Worm (Caenorhabditis elegans) whole organism, L1 larva: Measurements from ENCODE around the gene F55G11.10.

Experiments
- aly-2 ChIP-seq: fragments of 150-350 bp; optimal IDR thresholded peaks from 2 replicates; lab custom pipeline; 2014; ENCODE audit warnings: missing biosample characterization, missing genetic modification characterization
- blmp-1 ChIP-seq: fragments of 150-350 bp; optimal IDR thresholded peaks from 2 replicates; lab custom pipeline; 2014; ENCODE audit warnings: missing biosample characterization, missing genetic modification characterization
- ces-1 ChIP-seq: fragments of 150-350 bp; optimal IDR thresholded peaks from 2 replicates; lab custom pipeline; 2014; ENCODE audit warnings: missing biosample characterization, missing genetic modification reagents, missing genetic modification characterization
- dsc-1 ChIP-seq: sonication (generic microtip); optimal IDR thresholded peaks from 2 replicates; lab custom pipeline; 2016; ENCODE audit warnings: mild to moderate bottlenecking, missing genetic modification characterization, missing compliant biosample characterization
- efl-3 ChIP-seq: fragments of 200-800 bp; sonication (Bioruptor generic); optimal IDR thresholded peaks from 2 replicates; lab custom pipeline; 2018; ENCODE audit warnings: mild to moderate bottlenecking, missing genetic modification characterization, missing compliant biosample characterization
- egl-13 ChIP-seq: sonication (generic microtip); optimal IDR thresholded peaks from 2 replicates; lab custom pipeline; 2016; ENCODE audit warnings: missing genotype, missing genetic modification reagents, missing genetic modification characterization, missing compliant biosample characterization
- elt-2 ChIP-seq: sonication (generic microtip); optimal IDR thresholded peaks from 2 replicates; lab custom pipeline; 2016; ENCODE audit warnings: missing genetic modification characterization, mild to moderate bottlenecking, inconsistent platforms, missing compliant biosample characterization, missing genetic modification reagents
- elt-3 ChIP-seq, 6 experiments: fragments of 150-350 bp in 1 of 6; sonication (generic microtip); optimal IDR thresholded peaks; 2 replicates each; lab custom pipeline; 2017 to 2018; ENCODE audit warnings: missing biosample characterization in 6 of 6, missing genetic modification characterization in 6 of 6, inconsistent platforms in 1 of 6
- ets-5 ChIP-seq: fragments of 200-800 bp; sonication (Bioruptor generic); IDR thresholded peaks from 2 replicates; pipeline ENCODE4 v1.3.6; 2022; ENCODE audit warnings: missing genetic modification characterization, missing compliant biosample characterization
- fos-1 ChIP-seq: fragments of 150-350 bp; optimal IDR thresholded peaks from 2 replicates; lab custom pipeline; 2014; ENCODE audit warnings: missing biosample characterization, missing genetic modification characterization
- grh-1 ChIP-seq: fragments of 200-800 bp; sonication (Bioruptor generic); IDR thresholded peaks from 2 replicates; pipeline ENCODE4 v1.3.6; 2022; ENCODE audit warnings: missing genetic modification reagents, missing genetic modification characterization, missing compliant biosample characterization
- irx-1 ChIP-seq: sonication (generic microtip); optimal IDR thresholded peaks from 2 replicates; lab custom pipeline; 2016; ENCODE audit warnings: missing genetic modification characterization, missing compliant biosample characterization
- lin-14 ChIP-seq: fragments of 200-800 bp; sonication (Bioruptor generic); optimal IDR thresholded peaks from 2 replicates; lab custom pipeline; 2018; ENCODE audit warnings: mild to moderate bottlenecking, missing genetic modification characterization, moderate library complexity, missing compliant biosample characterization
- lin-15B ChIP-seq: fragments of 150-350 bp; sonication (generic microtip); optimal IDR thresholded peaks from 3 replicates; lab custom pipeline; 2014; ENCODE audit warnings: missing biosample characterization, missing genetic modification characterization
- lin-35 ChIP-seq, 2 experiments: fragments of 150-350 bp; optimal IDR thresholded peaks; 2 replicates each; lab custom pipeline; 2014; ENCODE audit warnings: missing biosample characterization in 2 of 2, missing genetic modification characterization in 2 of 2, missing genetic modification reagents in 2 of 2
- lin-39 ChIP-seq: fragments of 150-350 bp; optimal IDR thresholded peaks from 2 replicates; lab custom pipeline; 2014; ENCODE audit warnings: missing biosample characterization, missing genetic modification reagents, missing genetic modification characterization
- nhr-11 ChIP-seq: fragments of 150-350 bp; optimal IDR thresholded peaks from 2 replicates; lab custom pipeline; 2014; ENCODE audit warnings: missing biosample characterization, missing genetic modification characterization
- nhr-19 ChIP-seq: fragments of 200-800 bp; sonication (Bioruptor generic); conservative IDR thresholded peaks from 2 replicates; pipeline ENCODE4 v1.3.6; 2022; ENCODE audit warnings: missing genetic modification characterization, missing compliant biosample characterization
- nhr-20 ChIP-seq: sonication (generic microtip); optimal IDR thresholded peaks from 2 replicates; lab custom pipeline; 2016; ENCODE audit warnings: mild to moderate bottlenecking, missing genetic modification characterization, missing compliant biosample characterization
- nhr-28 ChIP-seq: fragments of 150-350 bp; optimal IDR thresholded peaks from 2 replicates; lab custom pipeline; 2014; ENCODE audit warnings: missing biosample characterization, missing genetic modification characterization
- nhr-71 ChIP-seq: sonication (generic microtip); optimal IDR thresholded peaks from 2 replicates; lab custom pipeline; 2016; ENCODE audit warnings: mild to moderate bottlenecking, missing genetic modification characterization, moderate library complexity, missing compliant biosample characterization
- nhr-85 ChIP-seq: sonication (generic microtip); peaks from one replicate; lab custom pipeline; 2016; ENCODE audit warnings: missing genetic modification characterization, inconsistent platforms, missing compliant biosample characterization
- nhr-90 ChIP-seq: sonication (generic microtip); optimal IDR thresholded peaks from 2 replicates; lab custom pipeline; 2016; ENCODE audit warnings: mild to moderate bottlenecking, missing genetic modification characterization, missing compliant biosample characterization; ENCODE audit not compliant: poor library complexity
- pag-3 ChIP-seq: sonication (generic microtip); optimal IDR thresholded peaks from 2 replicates; lab custom pipeline; 2017; ENCODE audit warnings: missing genetic modification characterization, mild to moderate bottlenecking, missing compliant biosample characterization, antibody characterized with exemption, borderline replicate concordance; ENCODE audit not compliant: insufficient read depth
- pax-3 ChIP-seq: fragments of 200-800 bp; sonication (Bioruptor generic); optimal IDR thresholded peaks from 2 replicates; lab custom pipeline; 2018; ENCODE audit warnings: mild to moderate bottlenecking, missing genetic modification characterization, moderate library complexity, missing compliant biosample characterization
- skn-1 ChIP-seq: fragments of 150-350 bp; optimal IDR thresholded peaks from 2 replicates; lab custom pipeline; 2014; ENCODE audit warnings: missing biosample characterization, missing genetic modification characterization
- snpc-4 ChIP-seq: fragments of 150-350 bp; optimal IDR thresholded peaks from 2 replicates; lab custom pipeline; 2014; ENCODE audit warnings: missing biosample characterization, missing genetic modification characterization
- snu-23 ChIP-seq: sonication (generic microtip); optimal IDR thresholded peaks from 2 replicates; lab custom pipeline; 2016; ENCODE audit warnings: missing genetic modification characterization, missing compliant biosample characterization
- sox-4 ChIP-seq: sonication (generic microtip); optimal IDR thresholded peaks from 2 replicates; lab custom pipeline; 2016; ENCODE audit warnings: missing genetic modification characterization, missing compliant biosample characterization
- swsn-7 ChIP-seq: sonication (generic microtip); optimal IDR thresholded peaks from 2 replicates; lab custom pipeline; 2016; ENCODE audit warnings: missing genetic modification characterization, missing compliant biosample characterization
- tlp-1 ChIP-seq: fragments of 150-350 bp; optimal IDR thresholded peaks from 2 replicates; lab custom pipeline; 2014; ENCODE audit warnings: missing biosample characterization, missing genetic modification characterization
- unc-62 ChIP-seq: fragments of 150-350 bp; optimal IDR thresholded peaks from 2 replicates; lab custom pipeline; 2014; ENCODE audit warnings: missing biosample characterization, missing genetic modification reagents, missing genetic modification characterization
- unc-86 ChIP-seq: sonication (generic microtip); optimal IDR thresholded peaks from 2 replicates; lab custom pipeline; 2016; ENCODE audit warnings: missing genetic modification characterization, missing compliant biosample characterization
- zag-1 ChIP-seq: fragments of 150-350 bp; optimal IDR thresholded peaks from 2 replicates; lab custom pipeline; 2014; ENCODE audit warnings: missing biosample characterization, missing genetic modification characterization
- ztf-11 ChIP-seq, 2 experiments: sonication (generic microtip); optimal IDR thresholded peaks; 2 replicates each; lab custom pipeline; 2016 to 2017; ENCODE audit warnings: missing genetic modification characterization in 2 of 2, missing biosample characterization in 1 of 2, missing compliant biosample characterization in 1 of 2

The F55G11.10 gene

ce11 chrIV:12994376-12994775 lies 45.8 kb downstream of the F55G11.10 start, which contains the start of gene K10D11.4:
K10D11.4 (minus strand) TSS chrIV:12994476.
- no peak for TF ChIP-seq nhr-28 (tag; lab: Kevin White, UChicago)

ce11 chrIV:12995886-12996285 lies 47.3 kb downstream of the F55G11.10 start, which contains the start of gene K10D11.7:
K10D11.7 (minus strand) TSS chrIV:12995986.
- TF ChIP-seq unc-86 (tag; lab: Kevin White, UChicago) = no peak

- TF ChIP-seq tlp-1 = no peak
- peak; percentile 85 for TF ChIP-seq nhr-85 (tag; lab: Kevin White, UChicago)
- no peak for TF ChIP-seq ztf-11 (tag; optimal IDR thresholded peaks at IDR 0.05; lab: Kevin White, UChicago)
- no peak for TF ChIP-seq pax-3
- peak; percentile 29 for TF ChIP-seq lin-14 (GFP tag; lab: Kevin White, UChicago)
- TF ChIP-seq efl-3 = no peak
- TF ChIP-seq nhr-19 (GFP tag; lab: Robert Waterston, UW) = no peak
- TF ChIP-seq unc-86 (tag; lab: Kevin White, UChicago) = no peak
- no peak for TF ChIP-seq egl-13 (tag; lab: Kevin White, UChicago)
- no peak for TF ChIP-seq unc-62 (GFP tag; lab: Kevin White, UChicago)
- peak; percentile 56 for TF ChIP-seq nhr-71 (tag; lab: Kevin White, UChicago)
- TF ChIP-seq snu-23 = peak; percentile 42
- TF ChIP-seq sox-4 (tag; lab: Kevin White, UChicago) = no peak
- peak; percentile 77 for TF ChIP-seq blmp-1
- no peak for TF ChIP-seq nhr-90 (tag; lab: Kevin White, UChicago)
- TF ChIP-seq lin-35 (GFP tag; optimal IDR thresholded peaks at IDR 0.05; lab: Kevin White, UChicago) = peak in 1 of 2 experiments; percentile 13
- TF ChIP-seq irx-1 (tag; lab: Kevin White, UChicago) = no peak
- no peak for TF ChIP-seq zag-1 (tag; lab: Kevin White, UChicago)
- TF ChIP-seq pag-3 (tag; lab: Kevin White, UChicago) = no peak
- TF ChIP-seq nhr-20 = peak; percentile 16
- TF ChIP-seq aly-2 (tag; lab: Kevin White, UChicago) = no peak
- TF ChIP-seq ces-1 (GFP tag; lab: Kevin White, UChicago) = no peak
- no peak for TF ChIP-seq swsn-7
- peak; percentile 55 for TF ChIP-seq grh-1 (GFP tag; lab: Robert Waterston, UW)
- TF ChIP-seq fos-1 (tag; lab: Kevin White, UChicago) = no peak
- no peak for TF ChIP-seq nhr-11
- no peak for TF ChIP-seq dsc-1 (tag; lab: Kevin White, UChicago)
- no peak for TF ChIP-seq elt-2 (tag; lab: Kevin White, UChicago)
- TF ChIP-seq lin-15B = no peak
- TF ChIP-seq ets-5 (GFP tag; lab: Robert Waterston, UW) = no peak
- TF ChIP-seq nhr-28 (tag; lab: Kevin White, UChicago) = no peak
- peak in 2 of 6 experiments; percentile 27 to 72 for TF ChIP-seq elt-3 (tag; optimal IDR thresholded peaks at IDR 0.05; lab: Kevin White, UChicago)
- no peak for TF ChIP-seq snpc-4 (tag; lab: Kevin White, UChicago)
- no peak for TF ChIP-seq lin-39 (tag; lab: Kevin White, UChicago)
- TF ChIP-seq skn-1 (tag; lab: Kevin White, UChicago) = no peak
- TF ChIP-seq, all 84 proteins: peak for 9
Measured at ce11 chrIV:12997560-12997959, 49.0 kb downstream of the F55G11.10 start.

- TF ChIP-seq blmp-1 (peak; percentile 60), nhr-90 (tag; lab: Kevin White, UChicago) (no peak)
Measured at ce11 chrIV:12999087-12999486, 50.5 kb downstream of the F55G11.10 start.
